Fruit fly (Drosophila melanogaster) whole organism, embryonic: ENCODE measurements around the gene Pvf3.
A peak's percentile ranks its signal among the peaks of the same experiment; 100 is the strongest.

Experiments
- Ada2b ChIP-seq: fragments of 200-800 bp; sonication (Bioruptor generic); IDR thresholded peaks from 2 replicates; pipeline ENCODE4 v1.3.6; 2022; ENCODE audit warnings: missing biosample characterization, missing genetic modification characterization
- Antp ChIP-seq: fragments of 200-800 bp; sonication (Bioruptor generic); optimal IDR thresholded peaks from 3 replicates; lab custom pipeline; 2016; ENCODE audit warnings: missing biosample characterization, missing genetic modification characterization
- Atf6 ChIP-seq: fragments of 200-800 bp; sonication (Bioruptor generic); IDR thresholded peaks from 2 replicates; pipeline ENCODE4 v1.3.6; 2022; ENCODE audit warnings: missing biosample characterization, missing genetic modification characterization
- Awh ChIP-seq: fragments of 200-800 bp; sonication (Bioruptor generic); IDR thresholded peaks from 2 replicates; pipeline ENCODE4, ENCODE4 v1.3.6; 2022; ENCODE audit warnings: missing biosample characterization, missing genetic modification characterization
- B-H2 ChIP-seq: fragments of 200-800 bp; sonication (Bioruptor generic); optimal IDR thresholded peaks from 2 replicates; lab custom pipeline; 2018; ENCODE audit warnings: missing biosample characterization, mild to moderate bottlenecking, missing genetic modification characterization
- Blimp-1 ChIP-seq: fragments of 200-800 bp; sonication (Bioruptor generic); optimal IDR thresholded peaks from 3 replicates; lab custom pipeline; 2018; ENCODE audit warnings: missing biosample characterization, missing genetic modification characterization, mild to moderate bottlenecking, moderate library complexity, missing genetic modification reagents
- C15 ChIP-seq: fragments of 200-800 bp; sonication (Bioruptor generic); IDR thresholded peaks from 3 replicates; pipeline ENCODE4 v1.3.6; 2022; ENCODE audit warnings: missing biosample characterization, missing genetic modification characterization
- CG11504 ChIP-seq: fragments of 200-800 bp; sonication (Bioruptor generic); optimal IDR thresholded peaks from 3 replicates; lab custom pipeline; 2019; ENCODE audit warnings: missing biosample characterization, mild to moderate bottlenecking, missing genetic modification characterization, moderate library complexity
- CG11695 ChIP-seq: fragments of 200-800 bp; sonication (Bioruptor generic); IDR thresholded peaks from 3 replicates; pipeline ENCODE4 v1.3.6; 2022; ENCODE audit warnings: missing biosample characterization, missing genetic modification characterization
- CG12071 ChIP-seq: fragments of 200-800 bp; sonication (Bioruptor generic); optimal IDR thresholded peaks from 3 replicates; lab custom pipeline; 2018; ENCODE audit warnings: missing biosample characterization, mild to moderate bottlenecking, missing genetic modification characterization
- CG12219 ChIP-seq: fragments of 200-800 bp; sonication (Bioruptor generic); optimal IDR thresholded peaks from 3 replicates; lab custom pipeline; 2018; ENCODE audit warnings: missing biosample characterization, mild to moderate bottlenecking, missing genetic modification characterization
- CG1529 ChIP-seq: fragments of 200-800 bp; sonication (Bioruptor generic); optimal IDR thresholded peaks from 3 replicates; lab custom pipeline; 2018; ENCODE audit warnings: missing biosample characterization, missing genetic modification characterization
- CG15601 ChIP-seq: fragments of 200-800 bp; sonication (Bioruptor generic); optimal IDR thresholded peaks from 3 replicates; lab custom pipeline; 2019; ENCODE audit warnings: missing biosample characterization, mild to moderate bottlenecking, missing genetic modification characterization, moderate library complexity
- CG18262 ChIP-seq: fragments of 200-800 bp; optimal IDR thresholded peaks from 3 replicates; lab custom pipeline; 2019; ENCODE audit warnings: missing biosample characterization, mild to moderate bottlenecking, missing genetic modification characterization, moderate library complexity
- CG2678 ChIP-seq: fragments of 200-800 bp; sonication (Bioruptor generic); optimal IDR thresholded peaks from 3 replicates; lab custom pipeline; 2019; ENCODE audit warnings: missing biosample characterization, mild to moderate bottlenecking, missing genetic modification characterization, moderate library complexity
- CG3407 ChIP-seq: fragments of 200-800 bp; sonication (Bioruptor generic); optimal IDR thresholded peaks from 2 replicates; lab custom pipeline; 2018; ENCODE audit warnings: missing biosample characterization, mild to moderate bottlenecking, missing genetic modification characterization
- CG34224 ChIP-seq: fragments of 200-800 bp; sonication (Bioruptor generic); IDR thresholded peaks from 3 replicates; pipeline ENCODE4 v1.3.6; 2022; ENCODE audit warnings: missing biosample characterization, missing genetic modification characterization; ENCODE audit not compliant: partially characterized antibody
- CG4360 ChIP-seq: fragments of 200-800 bp; sonication (Bioruptor generic); IDR thresholded peaks from 2 replicates; pipeline ENCODE4 v1.3.6; 2022; ENCODE audit warnings: missing biosample characterization, missing genetic modification characterization
- CG5245 ChIP-seq: fragments of 200-800 bp; sonication (Bioruptor generic); optimal IDR thresholded peaks from 3 replicates; lab custom pipeline; 2016; ENCODE audit warnings: missing biosample characterization, missing genetic modification characterization
- CG5953 ChIP-seq: fragments of 200-800 bp; sonication (Bioruptor generic); IDR thresholded peaks from 2 replicates; pipeline ENCODE4 v1.3.6; 2022; ENCODE audit warnings: missing biosample characterization, missing genetic modification characterization
- Dad ChIP-seq: fragments of 200-800 bp; sonication (Bioruptor generic); optimal IDR thresholded peaks from 3 replicates; lab custom pipeline; 2016; ENCODE audit warnings: missing biosample characterization, missing genetic modification characterization
- E2f2 ChIP-seq: fragments of 200-800 bp; sonication (Bioruptor generic); IDR thresholded peaks from 2 replicates; pipeline ENCODE4 v1.3.6; 2022; ENCODE audit warnings: missing biosample characterization, missing genetic modification characterization
- Fer1 ChIP-seq: fragments of 200-800 bp; sonication (Bioruptor generic); optimal IDR thresholded peaks from 2 replicates; lab custom pipeline; 2017; ENCODE audit warnings: missing biosample characterization, mild to moderate bottlenecking, missing genetic modification characterization
- H15 ChIP-seq: fragments of 200-800 bp; sonication (Bioruptor generic); IDR thresholded peaks from 3 replicates; pipeline ENCODE4 v1.3.6; 2022; ENCODE audit warnings: missing biosample characterization, missing genetic modification characterization
- Hr78 ChIP-seq, 2 experiments: fragments of 200-800 bp in 1 of 2; fragments of >200 bp in 1 of 2; sonication (Bioruptor generic) in 1 of 2; optimal IDR thresholded peaks; 2 replicates each; lab custom pipeline; 2017 to 2019; ENCODE audit warnings: missing biosample characterization in 2 of 2, missing genetic modification characterization in 2 of 2, mild to moderate bottlenecking in 1 of 2, moderate library complexity in 1 of 2
- NC2α ChIP-seq: fragments of 200-800 bp; sonication (Bioruptor generic); optimal IDR thresholded peaks from 2 replicates; lab custom pipeline; 2016; ENCODE audit warnings: missing biosample characterization, missing genetic modification characterization
- PHDP ChIP-seq: fragments of 200-800 bp; sonication (Bioruptor generic); optimal IDR thresholded peaks from 3 replicates; lab custom pipeline; 2018; ENCODE audit warnings: missing biosample characterization, mild to moderate bottlenecking, missing genetic modification characterization, moderate library complexity
- Pdp1 ChIP-seq, 2 experiments: fragments of 200-800 bp; sonication (Bioruptor generic); optimal IDR thresholded peaks; 3 replicates each; lab custom pipeline; 2016; ENCODE audit warnings: missing biosample characterization in 2 of 2, missing genetic modification characterization in 2 of 2, mild to moderate bottlenecking in 1 of 2, moderate library complexity in 1 of 2
- Sox102F ChIP-seq: fragments of 200-800 bp; sonication (Bioruptor generic); optimal IDR thresholded peaks from 2 replicates; lab custom pipeline; 2018; ENCODE audit warnings: missing biosample characterization, mild to moderate bottlenecking, missing genetic modification characterization, moderate library complexity
- Sry-δ ChIP-seq: fragments of 200-800 bp; sonication (Bioruptor generic); optimal IDR thresholded peaks from 2 replicates; lab custom pipeline; 2016; ENCODE audit warnings: missing biosample characterization, missing genetic modification characterization
- ash1 ChIP-seq: fragments of 200-800 bp; sonication (Bioruptor generic); optimal IDR thresholded peaks from 2 replicates; lab custom pipeline; 2018; ENCODE audit warnings: missing biosample characterization, mild to moderate bottlenecking, missing genetic modification characterization
- az2 ChIP-seq: fragments of 200-800 bp; sonication (Bioruptor generic); optimal IDR thresholded peaks from 3 replicates; lab custom pipeline; 2016; ENCODE audit warnings: missing biosample characterization, missing genetic modification characterization
- bcd ChIP-seq: fragments of 200-800 bp; sonication (Bioruptor generic); optimal IDR thresholded peaks from 2 replicates; lab custom pipeline; 2017; ENCODE audit warnings: missing biosample characterization, mild to moderate bottlenecking, missing genetic modification characterization
- bsh ChIP-seq, 2 experiments: fragments of 200-800 bp; sonication (Bioruptor generic); optimal IDR thresholded peaks; 2 replicates each; lab custom pipeline; 2017 to 2018; ENCODE audit warnings: mild to moderate bottlenecking in 2 of 2, missing biosample characterization in 2 of 2, missing genetic modification characterization in 2 of 2, moderate library complexity in 1 of 2
- dimm ChIP-seq: fragments of 200-800 bp; sonication (Bioruptor generic); IDR thresholded peaks from 2 replicates; pipeline ENCODE4 v1.3.6; 2022; ENCODE audit warnings: missing biosample characterization, missing genetic modification characterization
- gro ChIP-seq: fragments of 200-800 bp; sonication (Bioruptor generic); optimal IDR thresholded peaks from 2 replicates; lab custom pipeline; 2016; ENCODE audit warnings: missing biosample characterization, missing genetic modification characterization
- gsb ChIP-seq: fragments of 200-800 bp; sonication (Bioruptor generic); IDR thresholded peaks from 2 replicates; pipeline ENCODE4 v1.3.6; 2022; ENCODE audit warnings: missing biosample characterization, missing genetic modification characterization
- insv ChIP-seq, 2 experiments: fragments of 200-800 bp; sonication (Bioruptor generic); optimal IDR thresholded peaks; 3 replicates each; lab custom pipeline; 2016 to 2018; ENCODE audit warnings: missing biosample characterization in 2 of 2, missing genetic modification characterization in 2 of 2
- knrl ChIP-seq: fragments of 200-800 bp; sonication (Bioruptor generic); IDR thresholded peaks from 3 replicates; pipeline ENCODE4 v1.3.6; 2022; ENCODE audit warnings: missing biosample characterization, missing genetic modification characterization; ENCODE audit not compliant: partially characterized antibody
- lola ChIP-seq, 3 experiments: fragments of >200 bp in 2 of 3; fragments of 200-800 bp in 1 of 3; sonication (Bioruptor generic) in 1 of 3; optimal IDR thresholded peaks; 2 replicates each; lab custom pipeline; 2017 to 2019; ENCODE audit warnings: missing biosample characterization in 3 of 3, missing genetic modification characterization in 3 of 3, mild to moderate bottlenecking in 1 of 3, moderate library complexity in 1 of 3
- nmo ChIP-seq: fragments of 200-800 bp; sonication (Bioruptor generic); optimal IDR thresholded peaks from 2 replicates; lab custom pipeline; 2018; ENCODE audit warnings: missing biosample characterization, mild to moderate bottlenecking, missing genetic modification characterization, moderate library complexity
- otp ChIP-seq: fragments of 200-800 bp; sonication (Bioruptor generic); IDR thresholded peaks from 3 replicates; pipeline ENCODE4, ENCODE4 v1.3.6; 2022; ENCODE audit warnings: missing biosample characterization, missing genetic modification characterization
- peb ChIP-seq: fragments of 200-800 bp; sonication (Bioruptor generic); IDR thresholded peaks from 2 replicates; pipeline ENCODE4 v1.3.6; 2022; ENCODE audit warnings: missing biosample characterization, missing genetic modification characterization
- slbo ChIP-seq: fragments of 200-800 bp; sonication (Bioruptor generic); IDR thresholded peaks from 2 replicates; pipeline ENCODE4 v1.3.6; 2022; ENCODE audit warnings: missing biosample characterization, missing genetic modification characterization
- slou ChIP-seq: fragments of 200-800 bp; sonication (Bioruptor generic); optimal IDR thresholded peaks from 3 replicates; lab custom pipeline; 2016; ENCODE audit warnings: missing biosample characterization, missing genetic modification characterization
- tap ChIP-seq: fragments of 200-800 bp; optimal IDR thresholded peaks from 3 replicates; lab custom pipeline; 2019; ENCODE audit warnings: missing biosample characterization, mild to moderate bottlenecking, missing genetic modification characterization, moderate library complexity
- tio ChIP-seq: fragments of 200-800 bp; sonication (Bioruptor generic); optimal IDR thresholded peaks from 2 replicates; lab custom pipeline; 2017; ENCODE audit warnings: missing biosample characterization, missing genetic modification characterization, inconsistent platforms
- twi ChIP-seq: fragments of 200-800 bp; optimal IDR thresholded peaks from 2 replicates; lab custom pipeline; 2019; ENCODE audit warnings: missing biosample characterization, mild to moderate bottlenecking, missing genetic modification characterization, moderate library complexity
- vfl ChIP-seq: fragments of 200-800 bp; sonication (Bioruptor generic); optimal IDR thresholded peaks from 2 replicates; lab custom pipeline; 2016; ENCODE audit warnings: missing biosample characterization, missing genetic modification characterization
- z ChIP-seq: fragments of 200-800 bp; sonication (Bioruptor generic); IDR thresholded peaks from 3 replicates; pipeline ENCODE4 v1.3.6; 2022; ENCODE audit warnings: missing biosample characterization, missing genetic modification characterization

The Pvf3 gene

DNA sequence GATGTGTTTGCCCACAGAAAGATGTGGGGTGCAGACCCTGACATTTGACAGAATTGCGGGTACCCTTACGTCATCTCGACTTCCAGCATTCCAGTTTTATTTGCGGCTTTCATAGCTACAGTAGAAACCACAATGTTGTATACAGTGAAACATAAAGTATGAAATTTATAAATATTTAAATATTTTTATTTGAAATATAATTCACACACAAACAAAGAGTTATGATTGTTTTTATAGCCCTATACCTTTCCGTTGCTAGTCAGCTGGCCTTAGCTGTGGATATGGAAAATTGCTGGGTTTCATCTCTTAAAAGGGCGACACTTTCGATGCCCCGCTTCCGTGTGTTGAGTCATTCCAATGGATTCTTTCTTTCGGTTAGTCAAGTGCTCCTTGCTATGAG, 66.6 kb downstream of the Pvf3 start (continued):
- TF ChIP-seq ash1 (GFP tag; lab: Kevin White, UChicago) = no peak
- TF ChIP-seq Hr78 (GFP tag; optimal IDR thresholded peaks at IDR 0.05; lab: Kevin White, UChicago) = no peak
- 0 out of 2 replicates have a peak, but pooled peaks have one; percentile 16 for TF ChIP-seq peb (GFP tag; lab: Robert Waterston, UW)
- no peak for TF ChIP-seq vfl
- TF ChIP-seq CG11695 = 0 out of 3 replicates have a peak, but pooled peaks have one; percentile 32
- no peak for TF ChIP-seq knrl (GFP tag; lab: Robert Waterston, UW)
- no peak for TF ChIP-seq Sry-δ (GFP tag; lab: Kevin White, UChicago)
- TF ChIP-seq nmo = peak; percentile 15
- no peak for TF ChIP-seq CG12219 (GFP tag; lab: Kevin White, UChicago)
- TF ChIP-seq Fer1 = no peak
- TF ChIP-seq slou (GFP tag; lab: Kevin White, UChicago) = no peak
- 0 out of 3 replicates have a peak, but pooled peaks have one; percentile 11 for TF ChIP-seq z (GFP tag; lab: Robert Waterston, UW)
- no peak for TF ChIP-seq NC2α (GFP tag; lab: Kevin White, UChicago)
- TF ChIP-seq CG18262 = peak; percentile 20
- no peak for TF ChIP-seq E2f2 (GFP tag; lab: Robert Waterston, UW)
- no peak for TF ChIP-seq CG4360 (GFP tag; lab: Robert Waterston, UW)
- no peak for TF ChIP-seq Awh (GFP tag; lab: Robert Waterston, UW)
- peak; percentile 32 for TF ChIP-seq CG2678
- no peak for TF ChIP-seq Antp (GFP tag; lab: Kevin White, UChicago)
- peak; percentile 30; the same call in 1 of the 2 replicates for TF ChIP-seq Atf6
- no peak for TF ChIP-seq Dad (GFP tag; lab: Kevin White, UChicago)
- no peak for TF ChIP-seq insv (GFP tag; optimal IDR thresholded peaks at IDR 0.05; lab: Kevin White, UChicago)
- TF ChIP-seq PHDP (tag; lab: Kevin White, UChicago) = no peak
- TF ChIP-seq tio (GFP tag; lab: Kevin White, UChicago) = no peak
- peak; percentile 33 for TF ChIP-seq Blimp-1
- no peak for TF ChIP-seq Pdp1 (GFP tag; optimal IDR thresholded peaks at IDR 0.05; lab: Kevin White, UChicago)
- peak in 1 of 2 experiments; percentile 3 for TF ChIP-seq bsh (GFP tag; optimal IDR thresholded peaks at IDR 0.05; lab: Kevin White, UChicago)
- no peak for TF ChIP-seq gro (GFP tag; lab: Kevin White, UChicago)
- TF ChIP-seq CG5245 (GFP tag; lab: Kevin White, UChicago) = no peak
- TF ChIP-seq CG1529 (GFP tag; lab: Kevin White, UChicago) = no peak
- TF ChIP-seq CG34224 = no peak
- no peak for TF ChIP-seq twi (tag; lab: Kevin White, UChicago)
- no peak for TF ChIP-seq CG15601 (tag; lab: Kevin White, UChicago)
- TF ChIP-seq CG11504 (tag; lab: Kevin White, UChicago) = peak; percentile 57
- TF ChIP-seq lola (GFP tag; optimal IDR thresholded peaks at IDR 0.05; lab: Kevin White, UChicago) = no peak
- no peak for TF ChIP-seq gsb (GFP tag; lab: Robert Waterston, UW)
- TF ChIP-seq otp (GFP tag; lab: Robert Waterston, UW) = 0 out of 3 replicates have a peak, but pooled peaks have one; percentile 28
- no peak for TF ChIP-seq tap (tag; lab: Kevin White, UChicago)
- peak; percentile 55 for TF ChIP-seq Sox102F (GFP tag; lab: Kevin White, UChicago)
- TF ChIP-seq B-H2 (GFP tag; lab: Kevin White, UChicago) = no peak
- peak; percentile 5 for TF ChIP-seq bcd
- no peak for TF ChIP-seq CG5953 (GFP tag; lab: Robert Waterston, UW)
- TF ChIP-seq Ada2b (GFP tag; lab: Robert Waterston, UW) = 0 out of 2 replicates have a peak, but pooled peaks have one; percentile 21
- TF ChIP-seq slbo (GFP tag; lab: Robert Waterston, UW) = peak; percentile 31; the same call in 1 of the 2 replicates
- no peak for TF ChIP-seq dimm (GFP tag; lab: Robert Waterston, UW)
- no peak for TF ChIP-seq C15 (GFP tag; lab: Robert Waterston, UW)
- no peak for TF ChIP-seq CG3407 (GFP tag; lab: Kevin White, UChicago)
- TF ChIP-seq H15 = 0 out of 3 replicates have a peak, but pooled peaks have one; percentile 21
- TF ChIP-seq CG12071 (GFP tag; lab: Kevin White, UChicago) = no peak
- TF ChIP-seq az2 = peak; percentile 8
